Fruit fly (Drosophila melanogaster): ENCODE measurements around the gene mbf1.
"Not testable (repeated sequence)": the region's sequence is repeated elsewhere in the genome, so short reads cannot be mapped to it uniquely, and the experiment has no call there.

Gene mbf1

dm6 chr3L:16574307-16574946 lies at the start of gene mbf1:
TSS of gene mbf1 (plus strand) at chr3L:16574436.
- TF ChIP-seq CG8478 (optimal IDR thresholded peaks at IDR 0.05) (no peak), CTCF (optimal IDR thresholded peaks at IDR 0.05) (peak in 1 of 2 experiments; percentile 7)

DNA sequence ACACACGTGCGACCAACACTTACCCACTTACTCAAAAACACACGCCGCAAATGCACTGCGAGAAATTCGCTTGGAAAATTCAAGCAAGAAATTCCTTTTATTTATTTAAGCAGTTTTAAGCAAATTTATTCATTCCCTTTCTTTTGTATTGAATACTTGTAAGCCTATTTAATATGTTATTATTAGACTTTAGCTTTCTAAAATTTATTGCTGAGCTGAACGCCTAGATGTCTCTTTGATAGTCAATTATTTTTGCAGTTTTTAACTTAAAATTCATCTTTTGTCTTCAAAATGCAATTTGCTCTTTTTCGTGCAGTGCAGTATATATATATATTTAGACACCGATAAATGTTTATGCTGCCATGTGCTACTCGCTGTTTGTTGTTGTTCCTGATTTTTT lies 40.3 kb upstream of the mbf1 start:
- no peak for TF ChIP-seq CG8478 (optimal IDR thresholded peaks at IDR 0.05)
- TF ChIP-seq CTCF (optimal IDR thresholded peaks at IDR 0.05) = no peak

DNA sequence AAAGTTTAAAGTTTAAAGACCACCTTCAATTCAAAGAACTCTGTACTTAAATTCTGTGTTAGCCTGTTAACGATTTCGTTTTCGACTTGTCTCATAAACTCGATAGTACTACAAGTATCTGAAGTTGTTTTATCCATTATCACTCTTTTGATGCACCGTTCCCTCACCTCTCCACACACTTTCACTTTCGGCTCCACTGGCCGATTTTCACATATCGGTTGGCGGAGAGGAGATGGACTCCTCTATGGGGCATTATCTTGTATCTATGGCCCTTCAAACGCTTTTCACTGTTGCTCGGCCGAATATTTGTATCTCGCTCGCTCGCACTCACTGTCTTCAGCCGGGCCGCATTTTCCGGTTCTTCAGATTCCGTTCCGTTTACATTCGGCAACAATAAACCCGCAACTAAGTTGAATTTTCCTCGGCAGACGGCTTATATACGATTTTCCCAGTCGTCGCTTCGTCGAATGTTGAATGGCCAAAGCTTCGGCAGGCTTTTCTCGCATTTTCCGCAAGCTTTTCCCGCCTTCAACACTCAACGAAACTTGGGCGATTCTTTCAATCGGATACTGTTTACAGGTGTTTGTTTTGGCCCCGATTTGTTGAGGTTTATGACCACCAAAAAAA lies 31.1 kb upstream of the mbf1 start, which contains the start of gene CG43373:
Gene CG43373, minus strand, starts transcription at position 373 of the 627 bp plus-strand sequence.
- TF ChIP-seq CTCF (optimal IDR thresholded peaks at IDR 0.05) (no peak), CG8478 (optimal IDR thresholded peaks at IDR 0.05) (no peak)

DNA sequence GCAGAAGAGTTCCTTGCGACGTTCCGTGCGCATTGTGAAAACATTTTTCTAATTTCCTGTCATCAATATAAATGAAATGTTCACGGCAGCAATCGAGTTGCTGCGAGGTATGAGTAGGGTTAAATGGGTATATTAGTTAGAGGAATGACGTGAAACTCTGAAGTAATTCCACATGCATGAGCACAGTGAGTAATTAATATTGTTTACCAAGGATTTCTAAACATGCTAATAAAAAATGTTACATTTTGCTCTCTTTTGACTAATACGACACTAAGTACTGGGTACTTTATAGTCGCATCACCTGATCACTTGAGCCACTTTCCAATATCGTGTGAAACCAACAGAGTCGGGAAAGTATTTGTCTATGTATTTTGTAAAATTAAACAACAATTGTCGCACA lies 30.0 kb upstream of the mbf1 start:
- TF ChIP-seq CG8478 (optimal IDR thresholded peaks at IDR 0.05) (no peak), CTCF (optimal IDR thresholded peaks at IDR 0.05) (no peak)

dm6 chr3L:16545511-16545910 lies 28.7 kb upstream of the mbf1 start, which contains the start of gene CG13033:
TSS of gene CG13033 (minus strand) at chr3L:16545628.
- no peak for TF ChIP-seq CG8478 (optimal IDR thresholded peaks at IDR 0.05)
- no peak for TF ChIP-seq CTCF (optimal IDR thresholded peaks at IDR 0.05)

- TF ChIP-seq CG8478 (optimal IDR thresholded peaks at IDR 0.05) = no peak
- no peak for TF ChIP-seq CTCF (optimal IDR thresholded peaks at IDR 0.05)
These were observed 28.1 kb upstream of the mbf1 start for dm6 chr3L:16546159-16546558.

dm6 chr3L:16556523-16556922 lies 17.7 kb upstream of the mbf1 start, which contains the start of gene CG4229:
TSS of gene CG4229 (plus strand) at chr3L:16556823.
- TF ChIP-seq CTCF (optimal IDR thresholded peaks at IDR 0.05) (no peak), CG8478 (optimal IDR thresholded peaks at IDR 0.05) (no peak)

- TF ChIP-seq CTCF (optimal IDR thresholded peaks at IDR 0.05) (peak; percentile 86 to 92), CG8478 (optimal IDR thresholded peaks at IDR 0.05) (no peak)
These were observed 10.9 kb upstream of the mbf1 start for dm6 chr3L:16563361-16563760.

dm6 chr3L:16566093-16566492 lies 8.1 kb upstream of the mbf1 start:
- TF ChIP-seq CTCF (optimal IDR thresholded peaks at IDR 0.05) (no peak), CG8478 (optimal IDR thresholded peaks at IDR 0.05) (no peak)

DNA sequence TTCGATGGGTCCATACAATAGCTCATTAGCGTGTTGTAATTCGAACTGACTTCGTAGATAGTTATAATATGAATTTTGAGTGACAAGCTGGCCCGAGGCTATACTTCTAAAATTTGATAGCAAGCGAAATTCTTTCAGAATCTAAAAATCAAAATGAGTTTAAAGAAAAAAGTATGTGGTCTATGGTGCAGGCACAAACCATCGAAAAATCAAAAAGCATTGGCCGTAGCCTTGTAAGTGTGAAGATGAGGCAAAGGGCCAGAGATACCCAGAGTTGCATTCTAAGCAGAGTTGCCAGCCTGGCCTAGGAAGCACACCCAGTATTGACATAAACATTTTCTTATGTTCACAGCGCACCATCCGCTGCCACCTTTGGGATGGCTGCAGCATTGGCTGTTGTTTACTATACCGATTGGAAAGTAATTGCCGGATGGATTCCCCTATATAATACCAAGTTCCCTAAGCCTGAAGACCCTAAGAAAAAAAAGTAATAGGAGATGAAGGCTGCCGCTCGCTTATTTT lies 7.5 kb upstream of the mbf1 start, which contains the start of gene UQCR-6.4L:
Gene UQCR-6.4L, plus strand, starts transcription at position 51 of the 522 bp plus-strand sequence.
- TF ChIP-seq CTCF (optimal IDR thresholded peaks at IDR 0.05) = no peak
- TF ChIP-seq CG8478 (optimal IDR thresholded peaks at IDR 0.05) = no peak

dm6 chr3L:16567495-16567894 lies 6.7 kb upstream of the mbf1 start:
- no peak for TF ChIP-seq CTCF (optimal IDR thresholded peaks at IDR 0.05)
- no peak for TF ChIP-seq CG8478 (optimal IDR thresholded peaks at IDR 0.05)

- TF ChIP-seq CG8478 (optimal IDR thresholded peaks at IDR 0.05) (no peak), CTCF (optimal IDR thresholded peaks at IDR 0.05) (no peak)
These were observed 4.8 kb upstream of the mbf1 start for dm6 chr3L:16569456-16569855.

dm6 chr3L:16571014-16571738 lies 3.1 kb upstream of the mbf1 start:
- no peak for TF ChIP-seq CTCF (optimal IDR thresholded peaks at IDR 0.05)
- TF ChIP-seq CG8478 (optimal IDR thresholded peaks at IDR 0.05) = no peak

DNA sequence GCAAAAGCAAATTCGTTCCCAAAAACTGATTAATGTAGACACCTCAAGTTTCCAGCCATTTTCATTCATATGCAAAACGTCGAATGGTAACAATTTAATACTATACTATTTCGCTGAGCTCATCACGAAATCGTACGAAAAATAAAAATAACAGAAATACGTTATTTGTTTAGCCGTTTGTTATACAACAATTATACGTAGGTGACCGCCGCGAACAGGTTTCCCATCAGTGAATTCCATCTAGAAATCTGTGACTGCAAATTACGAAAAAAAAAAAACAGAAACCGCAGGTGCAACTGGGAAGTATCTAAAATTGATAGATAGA lies 2.5 kb upstream of the mbf1 start:
- TF ChIP-seq CTCF (optimal IDR thresholded peaks at IDR 0.05) = no peak
- TF ChIP-seq CG8478 (optimal IDR thresholded peaks at IDR 0.05) = no peak

DNA sequence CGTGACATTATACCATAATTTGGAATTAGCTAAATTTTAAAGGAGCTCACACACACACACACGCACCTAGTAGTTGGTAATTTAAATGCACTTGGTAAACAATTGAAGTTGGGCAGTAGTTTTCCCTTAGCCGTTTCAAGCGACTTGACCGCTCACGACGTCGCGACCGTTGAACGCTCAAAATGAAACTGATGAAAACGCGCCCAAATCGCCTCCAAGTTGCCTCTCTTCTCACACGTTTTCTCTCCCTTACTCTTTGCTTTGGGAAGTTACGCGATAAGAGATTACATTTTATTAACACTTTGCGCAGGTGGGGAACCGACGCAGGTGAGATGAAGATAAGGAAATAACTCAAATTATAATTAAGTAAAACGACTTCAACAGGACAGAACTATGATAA lies 2.0 kb upstream of the mbf1 start:
- TF ChIP-seq CG8478 (optimal IDR thresholded peaks at IDR 0.05) (no peak), CTCF (optimal IDR thresholded peaks at IDR 0.05) (no peak)

DNA sequence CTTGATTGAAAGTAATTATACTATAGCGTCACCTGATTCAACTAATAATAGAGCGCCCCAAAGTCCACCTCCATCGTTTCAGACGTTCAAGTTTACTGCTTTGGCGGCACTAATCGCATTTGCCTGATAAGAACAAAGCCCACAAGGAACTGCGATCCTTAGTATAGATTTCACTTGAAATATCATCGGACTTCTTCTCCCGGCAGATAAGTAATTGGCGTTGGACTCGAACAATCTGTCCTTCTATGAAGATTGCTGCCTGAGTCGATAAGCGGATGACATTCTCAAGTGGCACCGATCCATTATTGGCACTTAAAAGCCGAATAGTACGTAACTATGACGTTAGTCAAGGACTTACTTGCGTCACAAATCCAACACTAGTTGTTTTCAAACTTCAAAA lies 1.0 kb upstream of the mbf1 start, which contains the start of gene Mipp1:
Gene Mipp1, minus strand, starts transcription at position 101 of the 400 bp plus-strand sequence.
- not testable (repeated sequence) for TF ChIP-seq CTCF, CG8478 (optimal IDR thresholded peaks at IDR 0.05)
